Worm (Caenorhabditis elegans): ENCODE results near the gene F23D12.2.

Gene F23D12.2

DNA sequence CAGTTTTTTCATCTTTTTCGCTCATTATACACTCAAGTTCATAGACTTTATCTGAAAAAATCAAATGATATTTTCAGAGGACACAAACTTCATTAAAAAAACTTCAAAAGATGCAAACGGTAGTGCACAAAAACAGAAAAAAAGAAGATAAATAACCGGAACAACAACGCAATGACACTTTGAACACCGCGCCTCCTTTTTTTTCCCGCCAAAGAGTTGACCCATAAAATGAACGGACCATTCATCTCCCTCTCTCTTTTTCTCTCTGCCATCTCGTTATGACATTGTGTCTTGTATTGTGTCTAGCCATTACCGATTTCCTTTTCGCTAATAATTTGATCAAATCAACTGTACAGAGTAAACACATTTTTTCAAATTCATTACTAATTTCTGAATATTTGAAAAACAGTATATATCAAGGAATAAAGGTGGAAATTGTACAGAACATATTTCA, at the start of gene F23D12.2:
F23D12.2 (minus strand) TSS at position 51 of the 454 bp plus-strand sequence.
- no peak for TF ChIP-seq unc-62 (GFP tag; optimal IDR thresholded peaks at IDR 0.05)

DNA sequence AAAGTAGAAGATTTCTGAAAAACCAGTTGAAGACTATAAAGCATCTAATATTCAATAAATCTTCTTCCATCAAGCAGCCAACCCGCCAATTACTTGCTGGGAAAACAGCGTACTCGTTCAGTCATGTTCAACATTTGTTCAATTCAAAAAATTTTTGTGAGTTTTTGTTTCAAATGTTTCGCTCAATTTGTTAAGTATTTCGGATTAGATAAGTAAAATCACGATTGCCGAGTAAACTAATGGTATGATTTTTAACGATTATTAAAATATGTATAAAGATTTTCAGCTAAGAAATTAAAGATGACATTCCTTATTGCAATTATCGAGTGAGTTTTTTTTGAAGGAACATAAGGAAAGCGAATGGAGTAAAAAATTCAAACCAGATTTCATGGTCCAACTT, 49.3 kb upstream of the F23D12.2 start, which contains the start of gene M163.10:
M163.10 (plus strand) TSS at position 301 of the 400 bp plus-strand sequence.
- TF ChIP-seq unc-62 (GFP tag; optimal IDR thresholded peaks at IDR 0.05) = no peak

DNA sequence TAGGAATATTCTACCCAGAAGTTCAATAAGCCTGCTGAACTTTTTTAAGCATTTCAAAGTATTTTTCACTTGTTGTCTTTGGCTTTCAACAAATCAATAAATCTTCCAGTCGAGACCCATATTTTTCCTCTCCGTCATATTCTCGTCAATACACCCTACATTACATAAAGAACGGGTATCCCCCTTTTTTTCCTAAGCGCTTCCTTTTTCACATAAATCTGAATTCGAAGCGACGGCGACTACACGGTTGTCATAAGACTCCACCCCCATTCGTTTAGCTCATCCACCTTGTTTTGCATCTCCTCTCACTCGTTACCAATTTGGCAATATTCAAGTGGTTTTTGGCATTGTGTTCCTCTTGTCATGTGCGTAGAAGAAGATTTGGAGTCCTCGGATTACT, 47.9 kb upstream of the F23D12.2 start, which contains the start of gene M163.9:
M163.9 (plus strand) TSS at position 301 of the 400 bp plus-strand sequence.
- TF ChIP-seq unc-62 (GFP tag; optimal IDR thresholded peaks at IDR 0.05) = no peak

DNA sequence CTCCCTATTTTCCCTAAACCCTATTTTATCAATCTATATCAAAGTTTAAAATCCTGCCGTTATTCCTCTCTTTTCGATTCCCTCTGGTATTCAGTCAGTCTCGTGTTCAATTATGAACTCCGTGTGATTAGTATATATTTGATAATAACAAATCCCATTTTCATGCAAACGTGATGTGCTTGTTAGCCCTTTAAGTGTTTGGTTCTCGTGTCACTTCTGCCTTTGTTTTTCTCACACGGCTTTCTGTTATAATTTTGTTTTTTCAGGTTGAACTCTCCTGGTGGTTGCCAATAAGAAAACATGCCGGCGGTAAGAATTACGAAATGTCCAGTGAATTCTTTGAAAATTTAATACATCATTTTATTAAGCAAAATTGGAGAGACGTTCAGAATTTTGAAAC, 45.2 kb upstream of the F23D12.2 start, which contains the start of gene M163.21:
M163.21 (plus strand) TSS at position 301 of the 400 bp plus-strand sequence.
- TF ChIP-seq unc-62 (GFP tag; optimal IDR thresholded peaks at IDR 0.05) = no peak

DNA sequence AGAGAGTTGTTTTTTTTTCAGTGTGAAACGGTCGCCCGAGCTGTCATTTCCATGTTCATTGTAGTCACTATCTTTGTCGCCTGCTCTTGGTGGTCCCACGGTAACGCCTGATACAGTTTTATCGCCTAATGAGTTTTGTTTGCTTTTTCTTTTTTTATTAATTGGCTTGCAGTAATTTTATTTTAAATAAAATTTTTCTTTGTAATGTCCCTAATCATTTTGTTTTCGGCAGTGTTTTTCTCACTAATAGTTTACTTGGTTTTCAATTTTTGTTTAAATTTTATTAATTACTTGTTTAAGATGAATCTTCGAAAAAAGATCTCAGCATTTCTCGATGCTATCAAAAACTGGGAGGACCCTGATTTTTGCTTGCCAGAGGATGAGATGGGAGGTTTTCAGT, 44.2 kb upstream of the F23D12.2 start, which contains the start of gene M163.22:
M163.22 (plus strand) TSS at position 301 of the 400 bp plus-strand sequence.
- no peak for TF ChIP-seq unc-62 (GFP tag; optimal IDR thresholded peaks at IDR 0.05)

DNA sequence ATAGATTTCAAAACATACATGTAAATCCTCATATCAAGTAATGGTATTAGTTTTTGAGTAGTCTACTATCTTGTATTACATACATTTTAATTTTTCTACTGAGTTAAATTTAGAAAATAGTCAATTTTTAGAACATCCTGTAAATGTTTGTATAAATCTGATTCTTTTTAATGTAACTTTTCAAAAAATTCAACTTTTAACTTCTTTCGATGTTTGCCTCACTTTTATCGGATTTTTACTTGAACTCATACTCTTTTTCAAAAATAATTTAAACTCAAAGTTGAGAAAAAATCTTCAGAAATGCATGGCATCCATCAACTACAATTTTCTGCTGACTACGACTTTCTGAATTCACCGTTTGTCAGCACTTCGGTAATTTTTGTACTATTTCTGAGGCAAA, 43.1 kb upstream of the F23D12.2 start, which contains the start of gene M163.7:
M163.7 (plus strand) TSS at position 301 of the 400 bp plus-strand sequence.
- no peak for TF ChIP-seq unc-62 (GFP tag; optimal IDR thresholded peaks at IDR 0.05)

DNA sequence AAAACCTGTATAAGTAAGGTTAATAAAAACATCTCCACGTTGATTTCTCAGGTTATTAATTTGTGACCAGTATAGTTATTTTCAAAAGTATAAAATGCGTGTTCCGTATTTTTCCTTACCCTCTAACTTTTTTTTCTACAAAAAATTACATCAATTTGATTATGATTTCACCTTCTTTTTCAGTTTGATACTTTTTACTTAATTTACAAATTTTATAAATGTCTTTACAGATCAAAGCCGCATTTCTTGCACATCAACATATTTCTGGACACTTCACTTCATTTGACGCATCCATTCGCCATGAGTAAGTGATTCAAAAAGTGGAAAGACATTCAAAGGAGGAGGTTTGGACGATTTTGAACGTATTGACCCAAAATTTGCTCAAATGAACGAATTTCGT, 39.0 kb upstream of the F23D12.2 start, which contains the start of gene Y66C5A.2:
Y66C5A.2 (plus strand) TSS at position 301 of the 400 bp plus-strand sequence.
- no peak for TF ChIP-seq unc-62 (GFP tag; optimal IDR thresholded peaks at IDR 0.05)

DNA sequence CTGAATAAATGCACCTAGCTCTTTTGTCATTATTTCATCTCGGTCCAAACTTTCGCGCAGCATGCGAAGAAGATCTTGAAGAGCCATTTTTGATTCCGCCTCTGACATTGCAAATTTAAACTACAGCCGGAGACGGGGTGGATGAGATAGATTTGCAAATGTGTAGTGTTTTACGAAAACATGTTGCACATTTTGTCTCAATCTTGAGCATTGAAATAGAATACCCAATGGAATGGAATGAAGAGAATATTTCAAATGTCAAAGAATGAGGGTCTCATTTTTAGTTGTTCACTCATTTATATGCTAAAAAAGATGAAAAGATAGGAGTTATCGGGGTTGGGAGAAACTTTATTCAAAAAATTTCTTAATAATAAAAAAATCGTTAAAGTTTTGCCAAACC, 34.0 kb upstream of the F23D12.2 start, which contains the start of gene Y66C5A.1:
Y66C5A.1 (minus strand) TSS at position 101 of the 400 bp plus-strand sequence.
- no peak for TF ChIP-seq unc-62 (GFP tag; optimal IDR thresholded peaks at IDR 0.05)

DNA sequence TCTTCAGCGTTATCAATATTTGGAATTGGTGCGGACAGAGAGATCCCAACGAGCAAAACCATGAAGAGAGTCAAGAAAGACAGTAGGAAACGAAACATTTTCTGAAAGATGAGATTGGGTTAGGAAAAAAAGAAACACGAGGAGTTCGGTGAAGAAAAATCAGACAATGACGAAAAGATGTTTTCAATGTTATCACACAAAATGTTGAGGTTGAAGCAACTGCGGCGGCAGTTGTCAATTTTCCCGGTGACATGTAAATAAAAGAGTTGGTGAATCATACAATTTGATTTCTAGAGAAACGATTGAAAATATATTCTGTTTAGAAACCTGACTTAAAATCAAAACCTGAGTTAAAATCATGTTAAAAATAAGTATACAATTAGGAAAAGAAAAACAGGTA, 32.4 kb upstream of the F23D12.2 start, which contains the start of gene F23D12.7:
F23D12.7 (minus strand) TSS at position 101 of the 400 bp plus-strand sequence.
- no peak for TF ChIP-seq unc-62 (GFP tag; optimal IDR thresholded peaks at IDR 0.05)

DNA sequence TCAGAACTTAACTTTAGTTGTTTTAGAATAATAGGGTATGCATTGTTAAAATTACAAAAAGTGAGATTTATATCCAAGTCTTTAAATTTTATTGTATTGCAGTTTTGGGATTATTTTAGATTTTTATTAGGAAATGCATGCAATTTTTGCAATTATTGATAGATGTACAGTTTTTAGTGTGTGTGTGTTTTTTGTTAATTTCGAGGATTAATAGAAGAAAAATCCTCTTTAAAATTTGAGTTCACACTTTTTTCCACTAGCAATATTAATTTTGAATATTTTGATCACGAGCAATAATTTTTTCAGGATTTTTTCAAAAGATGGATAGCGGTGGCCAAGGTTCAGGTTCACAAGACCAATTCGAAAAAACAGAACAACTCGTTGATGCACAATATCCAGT, 26.5 kb upstream of the F23D12.2 start, which contains the start of gene jmjd-3.2:
jmjd-3.2 (plus strand) TSS at position 301 of the 400 bp plus-strand sequence.
- TF ChIP-seq unc-62 (GFP tag; optimal IDR thresholded peaks at IDR 0.05) = no peak

DNA sequence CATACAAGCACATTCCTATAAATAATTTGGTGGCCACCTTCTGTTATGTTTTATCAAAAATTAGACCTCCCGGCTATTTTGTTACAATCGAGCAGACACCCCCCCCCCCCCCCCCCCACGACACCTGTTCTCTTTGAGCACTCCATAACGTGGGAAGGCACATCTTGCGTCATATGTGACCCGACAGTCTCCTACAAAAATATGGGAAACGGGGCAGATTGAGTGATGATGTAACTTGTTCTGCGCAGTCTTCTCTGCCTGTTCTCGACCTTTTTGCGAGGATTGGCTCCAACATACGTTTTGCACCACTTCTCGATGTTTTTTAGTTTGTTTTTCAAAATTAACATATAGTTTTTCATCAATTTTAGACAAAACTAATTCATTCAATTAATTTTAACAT, 26.1 kb upstream of the F23D12.2 start:
- no peak for TF ChIP-seq unc-62 (GFP tag; optimal IDR thresholded peaks at IDR 0.05)

DNA sequence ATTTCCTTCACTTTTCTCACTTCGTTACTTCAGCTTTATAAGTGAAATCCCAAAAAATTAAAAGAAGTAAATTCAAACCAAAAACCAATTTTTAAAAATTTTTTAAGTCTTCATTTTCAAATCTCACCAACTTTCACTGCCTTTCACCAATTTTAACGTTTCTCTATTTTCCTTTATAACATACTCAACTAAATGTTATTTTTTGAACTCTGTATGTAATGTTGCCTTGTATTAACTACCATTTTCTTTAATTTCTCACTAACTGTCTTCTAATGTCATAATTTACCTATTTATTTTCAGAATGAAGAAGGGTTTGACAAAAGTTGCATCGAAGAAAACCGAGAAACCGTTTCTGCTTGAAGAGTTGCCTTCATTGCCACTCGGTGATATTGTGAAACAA, 23.3 kb upstream of the F23D12.2 start, which contains the start of gene F23D12.4:
F23D12.4 (plus strand) TSS at position 301 of the 400 bp plus-strand sequence.
- TF ChIP-seq unc-62 (GFP tag; optimal IDR thresholded peaks at IDR 0.05) = no peak

DNA sequence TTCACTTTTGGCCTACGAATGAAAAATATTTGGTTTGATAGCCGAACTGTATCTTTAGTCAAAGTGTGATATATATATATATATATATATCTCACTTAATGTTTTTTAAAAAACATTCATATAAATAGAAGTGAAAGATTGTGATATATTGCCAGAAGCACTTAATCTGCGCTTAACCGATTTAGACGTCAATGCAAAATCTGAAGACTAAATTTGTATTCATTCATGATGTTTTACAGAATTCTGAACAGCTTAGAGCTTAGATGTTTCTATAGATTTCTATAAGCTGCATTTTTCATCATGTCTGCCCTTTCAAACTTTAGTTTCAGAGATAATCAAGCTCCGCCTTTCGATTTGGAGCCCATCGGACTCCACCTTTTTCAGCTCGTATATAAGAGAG, 20.9 kb upstream of the F23D12.2 start, which contains the start of gene F23D12.3:
F23D12.3 (plus strand) TSS at position 301 of the 400 bp plus-strand sequence.
- TF ChIP-seq unc-62 (GFP tag; optimal IDR thresholded peaks at IDR 0.05) = no peak

DNA sequence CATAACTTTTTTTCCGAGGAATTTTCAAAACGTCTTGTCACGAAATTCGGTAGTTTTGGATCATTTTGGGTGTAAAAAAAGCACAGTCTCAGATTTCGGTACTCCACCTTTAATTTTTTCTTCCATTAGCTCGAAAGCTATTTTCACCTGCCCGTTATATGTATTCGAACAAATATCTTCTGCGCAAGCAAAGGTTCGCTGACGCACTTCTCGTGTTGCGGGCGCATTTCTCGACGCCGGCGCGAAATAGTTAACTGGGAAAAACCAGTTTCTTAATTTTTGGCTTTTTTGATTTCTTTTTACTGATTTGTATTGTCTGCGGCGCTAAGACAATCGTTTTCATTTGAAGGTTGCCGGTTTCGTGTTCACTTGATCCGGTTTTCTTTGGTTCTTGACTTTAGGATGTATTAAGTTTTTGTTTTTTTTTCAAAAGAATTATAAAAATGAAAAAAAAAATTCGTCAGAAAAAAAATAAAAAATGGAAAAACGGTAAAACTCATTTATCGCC, 14.3 kb upstream of the F23D12.2 start:
- TF ChIP-seq unc-62 (GFP tag; optimal IDR thresholded peaks at IDR 0.05) = no peak

DNA sequence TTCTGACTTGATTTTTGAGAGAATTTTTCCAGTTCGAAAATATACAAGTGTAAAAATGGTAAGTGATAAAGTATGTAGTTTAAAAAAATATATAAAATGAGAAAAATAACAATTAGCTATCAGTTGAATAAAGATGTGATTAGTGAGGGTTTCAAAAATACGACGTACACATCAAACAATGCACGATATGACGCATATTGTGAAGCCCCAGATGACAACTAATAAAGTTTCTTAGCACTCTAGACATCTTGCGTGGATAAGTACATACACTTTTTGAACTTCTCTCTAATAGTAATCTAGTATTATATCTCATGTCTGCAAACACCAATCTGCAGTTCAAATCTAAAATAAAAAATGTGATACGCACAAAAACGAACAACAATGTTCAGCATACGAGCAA, 9.1 kb upstream of the F23D12.2 start:
- no peak for TF ChIP-seq unc-62 (GFP tag; optimal IDR thresholded peaks at IDR 0.05)

DNA sequence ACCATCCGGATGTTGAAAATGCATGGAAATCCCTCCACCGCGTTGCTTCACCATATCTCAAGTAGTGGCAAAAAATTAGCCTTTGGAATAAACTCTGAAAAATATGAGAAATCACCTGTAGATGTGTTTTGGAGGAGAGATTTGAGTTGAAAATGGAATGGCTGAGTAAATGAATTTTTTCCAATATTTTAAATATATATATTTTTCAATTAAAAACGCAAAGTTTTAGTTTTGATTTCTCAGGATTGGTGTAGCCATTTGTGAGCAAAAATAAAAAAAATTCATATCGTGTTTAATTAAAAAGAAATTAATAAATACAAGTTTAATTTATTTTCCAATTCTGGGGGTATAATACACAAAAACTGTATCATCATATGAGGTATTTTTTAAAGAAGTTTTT, 6.7 kb upstream of the F23D12.2 start, which contains the start of gene F23D12.1:
F23D12.1 (minus strand) TSS at position 101 of the 400 bp plus-strand sequence.
- TF ChIP-seq unc-62 (GFP tag; optimal IDR thresholded peaks at IDR 0.05) = no peak

DNA sequence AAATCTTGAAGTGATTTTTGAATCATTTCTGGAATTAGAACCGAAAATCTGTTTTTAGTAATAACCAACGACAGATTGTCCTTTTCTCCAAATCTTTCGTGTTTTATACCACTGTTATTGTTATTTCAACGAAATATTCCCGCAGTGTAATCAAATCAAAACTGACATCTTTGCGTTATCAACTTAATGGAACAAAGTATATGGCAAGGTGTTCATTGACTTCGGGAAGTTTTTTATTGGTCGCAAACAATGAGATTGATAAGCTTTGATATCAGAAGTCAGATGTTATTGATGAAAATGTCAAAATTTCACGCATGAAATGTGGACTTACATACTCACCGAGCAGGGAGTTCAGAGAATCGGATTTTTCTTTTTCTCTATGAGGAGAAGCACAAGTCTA, 3.3 kb upstream of the F23D12.2 start, which contains the start of gene F23D12.11:
F23D12.11 (minus strand) TSS at position 79 of the 400 bp plus-strand sequence.
- no peak for TF ChIP-seq unc-62 (GFP tag; optimal IDR thresholded peaks at IDR 0.05)

All from whole organism, dauer.